Worm (Caenorhabditis elegans) whole organism, midembryonic: ENCODE results near the gene K08E4.2.

Experiments
- T22C8.4 ChIP-seq: fragments of 200-800 bp; sonication (Bioruptor generic); IDR thresholded peaks from 2 replicates; pipeline ENCODE4 v1.3.6; 2022; ENCODE audit warnings: missing genetic modification characterization, missing compliant biosample characterization
- cog-1 ChIP-seq: sonication (generic microtip); optimal IDR thresholded peaks from 2 replicates; lab custom pipeline; 2016; ENCODE audit warnings: missing genetic modification characterization, missing compliant biosample characterization
- flt-1 ChIP-seq: fragments of 200-800 bp; sonication (Bioruptor generic); IDR thresholded peaks from 2 replicates; pipeline ENCODE4 v1.3.6; 2022; ENCODE audit warnings: missing genetic modification characterization, missing compliant biosample characterization
- klf-2 ChIP-seq: fragments of 200-800 bp; sonication (Bioruptor generic); conservative IDR thresholded peaks from 2 replicates; pipeline ENCODE4 v1.3.6; 2022; ENCODE audit warnings: missing genetic modification reagents, missing genetic modification characterization, missing compliant biosample characterization
- med-1 ChIP-seq: sonication (generic microtip); optimal IDR thresholded peaks from 2 replicates; lab custom pipeline; 2017; ENCODE audit warnings: missing genetic modification characterization, mild to moderate bottlenecking, missing compliant biosample characterization, antibody characterized with exemption, missing genetic modification reagents; ENCODE audit not compliant: insufficient read depth
- ref-1 ChIP-seq: fragments of 200-800 bp; sonication (Bioruptor generic); conservative IDR thresholded peaks from 2 replicates; pipeline ENCODE4 v1.3.6; 2022; ENCODE audit warnings: missing genetic modification reagents, missing genetic modification characterization, missing compliant biosample characterization
- tab-1 ChIP-seq: fragments of 200-800 bp; sonication (Bioruptor generic); IDR thresholded peaks from 2 replicates; pipeline ENCODE4 v1.3.6; 2022; ENCODE audit warnings: missing genetic modification characterization, missing compliant biosample characterization
- ztf-23 ChIP-seq: fragments of 200-800 bp; sonication (Bioruptor generic); IDR thresholded peaks from 2 replicates; pipeline ENCODE4 v1.3.6; 2022; ENCODE audit warnings: missing genetic modification reagents, missing genetic modification characterization, missing compliant biosample characterization
- ztf-29 ChIP-seq: fragments of 200-800 bp; sonication (Bioruptor generic); IDR thresholded peaks from 2 replicates; pipeline ENCODE4 v1.3.6; 2022; ENCODE audit warnings: missing genetic modification reagents, missing genetic modification characterization, missing compliant biosample characterization

K08E4.2 gene

DNA sequence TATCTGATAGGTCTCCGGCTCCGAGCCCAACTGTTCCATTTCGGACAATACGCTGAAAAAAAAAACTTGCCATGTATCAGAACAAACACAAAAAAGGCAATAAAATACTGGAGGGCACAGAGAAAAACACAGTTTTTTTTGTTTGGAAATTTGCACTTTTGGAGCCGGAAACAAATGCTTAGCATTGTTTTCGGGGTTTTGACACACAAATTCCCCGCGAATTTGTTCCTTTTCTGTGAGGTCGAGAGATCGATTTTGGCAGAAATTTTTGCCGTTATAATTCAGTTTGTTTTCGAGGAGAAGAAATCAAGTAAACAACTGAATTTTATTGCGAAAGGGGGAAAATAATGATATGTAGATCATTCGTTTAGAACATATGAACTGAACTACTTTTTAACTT, at the start of gene K08E4.2:
Gene K08E4.2, minus strand, starts transcription at position 54 of the 400 bp plus-strand sequence.
- no peak for TF ChIP-seq med-1
- TF ChIP-seq ztf-23 = no peak
- TF ChIP-seq T22C8.4 (GFP tag; lab: Robert Waterston, UW) = no peak
- TF ChIP-seq tab-1 (GFP tag; lab: Robert Waterston, UW) = no peak
- no peak for TF ChIP-seq flt-1 (GFP tag; lab: Robert Waterston, UW)
- TF ChIP-seq ztf-29 (GFP tag; lab: Robert Waterston, UW) = no peak
- no peak for TF ChIP-seq ref-1 (GFP tag; lab: Robert Waterston, UW)
- no peak for TF ChIP-seq cog-1 (tag; lab: Kevin White, UChicago)
- no peak for TF ChIP-seq klf-2 (GFP tag; lab: Robert Waterston, UW)

DNA sequence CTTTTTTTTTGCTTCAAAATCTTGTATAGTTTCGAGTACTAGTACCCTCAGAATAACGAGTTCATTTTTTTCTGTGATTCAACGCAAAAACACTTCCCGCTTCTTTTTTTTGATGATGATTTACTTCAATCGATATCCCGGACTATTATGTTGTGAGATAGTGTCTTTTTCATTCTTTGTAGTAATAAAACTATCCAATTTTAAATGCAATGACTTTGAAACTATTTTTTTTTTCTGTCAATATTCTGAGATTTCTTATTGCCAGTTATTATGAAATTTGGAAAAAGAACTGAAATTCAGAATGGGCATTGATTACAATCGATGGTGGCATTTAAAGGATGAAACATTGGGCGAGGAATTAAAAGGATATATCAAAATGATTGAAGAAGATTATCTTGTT, 49.1 kb upstream of the K08E4.2 start, which contains the start of gene M18.3:
Gene M18.3, plus strand, starts transcription at position 301 of the 400 bp plus-strand sequence.
- TF ChIP-seq T22C8.4 (GFP tag; lab: Robert Waterston, UW) = no peak
- no peak for TF ChIP-seq ztf-23
- TF ChIP-seq ref-1 (GFP tag; lab: Robert Waterston, UW) = no peak
- no peak for TF ChIP-seq tab-1 (GFP tag; lab: Robert Waterston, UW)
- no peak for TF ChIP-seq ztf-29 (GFP tag; lab: Robert Waterston, UW)
- TF ChIP-seq cog-1 (tag; lab: Kevin White, UChicago) = no peak
- TF ChIP-seq flt-1 (GFP tag; lab: Robert Waterston, UW) = no peak
- no peak for TF ChIP-seq med-1
- TF ChIP-seq klf-2 (GFP tag; lab: Robert Waterston, UW) = no peak

DNA sequence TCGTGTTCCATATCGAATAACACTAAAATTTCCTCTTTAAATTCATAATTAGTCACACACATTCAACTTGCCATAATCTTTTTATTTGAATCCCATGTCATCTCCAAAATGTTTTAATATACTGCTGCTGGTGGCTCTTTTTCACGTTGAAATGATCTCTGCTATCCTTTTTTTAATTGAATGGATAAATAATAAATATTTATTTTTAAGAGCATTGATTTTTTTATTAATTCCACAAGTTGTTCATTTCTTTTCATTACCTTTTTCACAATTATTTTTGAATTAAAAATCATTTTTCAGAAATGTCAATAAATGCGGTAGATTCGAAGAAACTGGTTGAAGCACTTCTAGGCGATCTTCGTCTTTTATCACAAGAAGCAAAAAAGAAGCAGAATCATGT, 40.0 kb upstream of the K08E4.2 start, which contains the start of gene mon-2:
Gene mon-2, plus strand, starts transcription at position 301 of the 400 bp plus-strand sequence.
- TF ChIP-seq cog-1 (tag; lab: Kevin White, UChicago) = no peak
- no peak for TF ChIP-seq ztf-23
- no peak for TF ChIP-seq ref-1 (GFP tag; lab: Robert Waterston, UW)
- TF ChIP-seq klf-2 (GFP tag; lab: Robert Waterston, UW) = no peak
- no peak for TF ChIP-seq med-1
- no peak for TF ChIP-seq ztf-29 (GFP tag; lab: Robert Waterston, UW)
- TF ChIP-seq T22C8.4 (GFP tag; lab: Robert Waterston, UW) = no peak
- TF ChIP-seq flt-1 (GFP tag; lab: Robert Waterston, UW) = no peak
- no peak for TF ChIP-seq tab-1 (GFP tag; lab: Robert Waterston, UW)

- TF ChIP-seq T22C8.4 (GFP tag; lab: Robert Waterston, UW) (peak; percentile 55; the same call in 1 of the 2 replicates), flt-1 (GFP tag; lab: Robert Waterston, UW) (no peak), klf-2 (GFP tag; lab: Robert Waterston, UW) (no peak), ztf-23 (no peak), cog-1 (tag; lab: Kevin White, UChicago) (no peak)
Measured at ce11 chrIV:12093819-12094218, 37.4 kb upstream of the K08E4.2 start, which contains the start of gene F11A10.5. F11A10.5 (plus strand) TSS chrIV:12094119.

ce11 chrIV:12093384-12093783, 36.9 kb upstream of the K08E4.2 start, which contains the start of gene cpsf-4:
cpsf-4 (minus strand) TSS chrIV:12093445.
- TF ChIP-seq ztf-23 (no peak), klf-2 (GFP tag; lab: Robert Waterston, UW) (no peak), cog-1 (tag; lab: Kevin White, UChicago) (no peak), ztf-29 (GFP tag; lab: Robert Waterston, UW) (no peak), tab-1 (GFP tag; lab: Robert Waterston, UW) (no peak), T22C8.4 (GFP tag; lab: Robert Waterston, UW) (no peak), med-1 (no peak), flt-1 (GFP tag; lab: Robert Waterston, UW) (no peak), ref-1 (GFP tag; lab: Robert Waterston, UW) (no peak)

- no peak for TF ChIP-seq ref-1 (GFP tag; lab: Robert Waterston, UW)
- TF ChIP-seq T22C8.4 (GFP tag; lab: Robert Waterston, UW) = no peak
- no peak for TF ChIP-seq med-1
- no peak for TF ChIP-seq tab-1 (GFP tag; lab: Robert Waterston, UW)
- no peak for TF ChIP-seq cog-1 (tag; lab: Kevin White, UChicago)
- no peak for TF ChIP-seq flt-1 (GFP tag; lab: Robert Waterston, UW)
- TF ChIP-seq klf-2 (GFP tag; lab: Robert Waterston, UW) = no peak
- no peak for TF ChIP-seq ztf-29 (GFP tag; lab: Robert Waterston, UW)
Measured at ce11 chrIV:12092113-12092512, 35.7 kb upstream of the K08E4.2 start, which contains the start of gene mig-32. mig-32 (minus strand) TSS chrIV:12092213.

- no peak for TF ChIP-seq ref-1 (GFP tag; lab: Robert Waterston, UW)
- no peak for TF ChIP-seq cog-1 (tag; lab: Kevin White, UChicago)
- TF ChIP-seq flt-1 (GFP tag; lab: Robert Waterston, UW) = no peak
- no peak for TF ChIP-seq med-1
- no peak for TF ChIP-seq tab-1 (GFP tag; lab: Robert Waterston, UW)
- TF ChIP-seq T22C8.4 (GFP tag; lab: Robert Waterston, UW) = no peak
- no peak for TF ChIP-seq klf-2 (GFP tag; lab: Robert Waterston, UW)
- no peak for TF ChIP-seq ztf-29 (GFP tag; lab: Robert Waterston, UW)
- TF ChIP-seq ztf-23 = no peak
Measured at ce11 chrIV:12089551-12089950, 33.1 kb upstream of the K08E4.2 start, which contains the start of gene F11A10.6. F11A10.6 (minus strand) TSS chrIV:12089651.

DNA sequence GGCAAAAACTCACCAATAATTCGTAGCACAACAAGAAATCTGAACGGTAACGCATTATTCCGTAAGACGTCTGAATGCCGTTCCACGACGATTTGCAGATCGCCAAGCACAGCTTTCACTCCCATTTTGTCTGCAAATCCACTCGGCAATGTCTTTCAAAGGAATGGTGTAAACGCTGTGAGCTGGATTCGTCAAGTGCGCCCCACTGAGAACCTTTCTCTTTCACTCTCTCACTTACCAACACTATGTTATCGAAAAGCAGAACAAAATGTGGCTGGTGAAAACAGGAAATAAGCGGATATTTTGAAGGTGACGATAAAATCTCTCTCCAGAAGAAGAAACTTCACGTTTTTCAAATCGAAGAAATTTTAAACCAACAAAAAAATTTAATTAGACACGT, 32.4 kb upstream of the K08E4.2 start:
- TF ChIP-seq cog-1 (tag; lab: Kevin White, UChicago) (no peak), ztf-23 (no peak), tab-1 (GFP tag; lab: Robert Waterston, UW) (no peak), T22C8.4 (GFP tag; lab: Robert Waterston, UW) (no peak), ref-1 (GFP tag; lab: Robert Waterston, UW) (no peak), ztf-29 (GFP tag; lab: Robert Waterston, UW) (no peak), flt-1 (GFP tag; lab: Robert Waterston, UW) (no peak), klf-2 (GFP tag; lab: Robert Waterston, UW) (no peak), med-1 (no peak)

DNA sequence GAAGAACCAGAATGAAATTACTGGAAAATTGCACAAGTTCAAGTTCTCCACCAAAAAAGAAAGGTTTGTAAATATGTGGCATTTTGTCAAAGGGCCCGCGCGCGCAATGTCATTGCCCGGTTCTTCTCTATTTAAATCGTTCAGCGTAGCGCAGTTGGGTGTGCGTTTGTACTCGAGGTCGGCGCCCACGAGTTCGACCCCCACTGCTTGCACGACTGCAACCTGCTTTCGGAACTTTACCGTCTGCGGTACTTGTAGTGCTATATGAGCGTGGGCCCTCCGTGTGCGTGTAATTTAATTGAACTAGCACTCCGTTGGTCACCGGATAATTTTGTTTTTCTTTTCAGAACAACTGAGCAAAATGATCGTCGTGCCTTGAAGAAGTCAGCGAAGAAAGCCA, 30.0 kb upstream of the K08E4.2 start:
- peak; percentile 77 for TF ChIP-seq ztf-23
- TF ChIP-seq ztf-29 (GFP tag; lab: Robert Waterston, UW) = peak; percentile 67
- peak; percentile 57; the same call in 1 of the 2 replicates for TF ChIP-seq T22C8.4 (GFP tag; lab: Robert Waterston, UW)
- TF ChIP-seq cog-1 (tag; lab: Kevin White, UChicago) = peak; percentile 37
- TF ChIP-seq tab-1 (GFP tag; lab: Robert Waterston, UW) = peak; percentile 84
- peak; percentile 50 for TF ChIP-seq med-1
- TF ChIP-seq klf-2 (GFP tag; lab: Robert Waterston, UW) = peak; percentile 15; the same call in 1 of the 2 replicates
- peak; percentile 78 for TF ChIP-seq flt-1 (GFP tag; lab: Robert Waterston, UW)
- peak; percentile 56; the same call in 1 of the 2 replicates for TF ChIP-seq ref-1 (GFP tag; lab: Robert Waterston, UW)
